Fruit fly (Drosophila melanogaster): ENCODE results near the gene PrBP.

The PrBP gene

dm6 chr2L:8702907-8703626, 17.3 kb upstream of the PrBP start:
- no peak for TF ChIP-seq H15 (GFP tag; IDR thresholded peaks at IDR 0.05)
- peak; percentile 42 for TF ChIP-seq sug (tag; optimal IDR thresholded peaks at IDR 0.05)
- peak in 1 of 2 experiments; percentile 74 for TF ChIP-seq Pdp1 (GFP tag; optimal IDR thresholded peaks at IDR 0.05)
- TF ChIP-seq CG15696 (tag; optimal IDR thresholded peaks at IDR 0.05) = no peak
- peak; percentile 88 for TF ChIP-seq mirr (GFP tag; optimal IDR thresholded peaks at IDR 0.05)
- peak; percentile 75 for TF ChIP-seq exex (tag; optimal IDR thresholded peaks at IDR 0.05)

- TF ChIP-seq CG12659 (GFP tag; optimal IDR thresholded peaks at IDR 0.05) (no peak), Med (GFP tag) (peak; percentile 24), cwo (GFP tag; optimal IDR thresholded peaks at IDR 0.05) (no peak), ssp (GFP tag; IDR thresholded peaks at IDR 0.05) (no peak), sd (tag; optimal IDR thresholded peaks at IDR 0.05) (peak; percentile 24), kni (GFP tag; optimal IDR thresholded peaks at IDR 0.05) (no peak), grn (GFP tag; optimal IDR thresholded peaks at IDR 0.05) (peak; percentile 1), tio (GFP tag; optimal IDR thresholded peaks at IDR 0.05) (no peak), CG17829 (tag; optimal IDR thresholded peaks at IDR 0.05) (no peak), HLH54F (GFP tag; optimal IDR thresholded peaks at IDR 0.05) (no peak), Atf-2 (GFP tag; optimal IDR thresholded peaks at IDR 0.05) (no peak), CG10321 (GFP tag; IDR thresholded peaks at IDR 0.05) (no peak), ken (GFP tag; IDR thresholded peaks at IDR 0.05) (no peak), tin (GFP tag; optimal IDR thresholded peaks at IDR 0.05) (no peak), CG8089 (GFP tag; optimal IDR thresholded peaks at IDR 0.05) (no peak), CG8290 (GFP tag; optimal IDR thresholded peaks at IDR 0.05) (no peak), CG8290 (tag; optimal IDR thresholded peaks at IDR 0.05) (peak in 1 of 2 experiments; percentile 9), croc (GFP tag; conservative IDR thresholded peaks at IDR 0.05) (no peak), stc (GFP tag; IDR thresholded peaks at IDR 0.05) (no peak), nom (GFP tag; optimal IDR thresholded peaks at IDR 0.05) (peak; percentile 48), Hand (GFP tag; optimal IDR thresholded peaks at IDR 0.05) (no peak), CG2712 (tag; optimal IDR thresholded peaks at IDR 0.05) (no peak), Vsx1 (GFP tag; optimal IDR thresholded peaks at IDR 0.05) (no peak), CG7987 (GFP tag; optimal IDR thresholded peaks at IDR 0.05) (no peak), sens (GFP tag) (peak; percentile 57), gfzf (GFP tag; optimal IDR thresholded peaks at IDR 0.05) (no peak), Ptx1 (GFP tag; IDR thresholded peaks at IDR 0.05) (no peak)
Observed at dm6 chr2L:8700870-8701616, 15.3 kb upstream of the PrBP start.

- peak; percentile 25; the same call in 1 of the 2 replicates for TF ChIP-seq MBD-R2 (GFP tag; IDR thresholded peaks at IDR 0.05)
- peak; percentile 17 for TF ChIP-seq CG12104 (GFP tag; optimal IDR thresholded peaks at IDR 0.05)
- peak; percentile 37 for TF ChIP-seq CG7556 (GFP tag; optimal IDR thresholded peaks at IDR 0.05)
- no peak for TF ChIP-seq Dfd (GFP tag; optimal IDR thresholded peaks at IDR 0.05)
- TF ChIP-seq Fer1 (GFP tag; optimal IDR thresholded peaks at IDR 0.05) = peak; percentile 79
- no peak for TF ChIP-seq Lhr (GFP tag; optimal IDR thresholded peaks at IDR 0.05)
- no peak for TF ChIP-seq CG6791 (GFP tag; IDR thresholded peaks at IDR 0.05; ENCODE audit: partially characterized antibody)
- no peak for TF ChIP-seq E2f1 (GFP tag; IDR thresholded peaks at IDR 0.05)
- TF ChIP-seq CG6813 (GFP tag; optimal IDR thresholded peaks at IDR 0.05) = peak; percentile 55
- no peak for TF ChIP-seq ind (GFP tag; optimal IDR thresholded peaks at IDR 0.05)
- TF ChIP-seq CG3995 (GFP tag; optimal IDR thresholded peaks at IDR 0.05) = no peak
- peak; percentile 76 for TF ChIP-seq CG18599 (GFP tag; optimal IDR thresholded peaks at IDR 0.05)
- TF ChIP-seq CG30020 (tag; optimal IDR thresholded peaks at IDR 0.05) = no peak
- TF ChIP-seq usp (GFP tag; optimal IDR thresholded peaks at IDR 0.05) = no peak
- peak; percentile 18; the same call in 1 of the 2 replicates for TF ChIP-seq E2f2 (GFP tag; IDR thresholded peaks at IDR 0.05)
- TF ChIP-seq cas (GFP tag; IDR thresholded peaks at IDR 0.05) = no peak
Observed at dm6 chr2L:8699895-8700314, 14.2 kb upstream of the PrBP start.

Measured in whole organism, embryonic.